Fruit fly (Drosophila melanogaster): Measurements from ENCODE around the gene CG45101.

CG45101 gene

DNA sequence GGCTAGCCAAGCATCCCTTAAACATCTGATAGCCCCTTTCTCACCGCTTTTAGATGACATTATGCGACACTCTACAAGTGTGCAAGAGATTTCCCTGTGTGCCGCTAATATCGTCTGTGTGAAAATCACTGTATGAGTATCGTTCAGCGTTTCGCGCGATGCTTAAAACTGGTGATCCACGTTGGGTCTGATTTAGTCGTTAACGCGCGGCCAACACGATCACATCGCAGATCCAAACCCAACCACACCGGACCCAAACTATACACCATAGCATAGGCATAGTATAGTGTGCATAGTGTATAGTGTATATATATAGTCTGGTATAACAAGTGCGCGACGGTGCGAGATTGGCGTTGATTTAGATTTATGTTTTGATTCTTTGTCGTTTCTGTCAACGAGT lies 10.9 kb upstream of the CG45101 start, which contains the start of gene CG7888:
TSS of gene CG7888 (plus strand) at position 193 of the 400 bp plus-strand sequence.
- TF ChIP-seq Lpt (GFP tag; optimal IDR thresholded peaks at IDR 0.05) (no peak), CG15336 (GFP tag; IDR thresholded peaks at IDR 0.05) (0 out of 2 replicates have a peak, but pooled peaks have one; percentile 11)

DNA sequence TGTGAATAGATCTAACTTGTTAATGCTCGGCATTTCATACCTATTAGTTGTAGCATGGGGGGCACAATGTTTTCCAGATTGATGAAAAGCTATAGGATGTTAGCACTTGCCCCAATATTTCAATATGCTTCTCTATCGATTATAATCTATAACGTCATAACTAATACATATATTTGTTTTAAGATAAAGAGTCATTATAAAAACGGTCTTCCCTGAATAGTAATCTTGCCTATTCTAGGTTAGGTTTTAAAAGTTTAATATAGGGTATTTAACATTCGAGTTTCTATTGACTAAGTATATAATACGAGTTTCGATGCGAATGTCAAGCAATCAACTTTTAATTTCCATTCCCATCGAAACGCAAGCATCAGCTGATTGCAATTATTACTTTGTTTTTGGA lies 3.6 kb upstream of the CG45101 start, which contains the start of the genes CG6321 and Blos2:
TSS of gene CG6321 (minus strand) at position 25 of the 400 bp plus-strand sequence.
TSS of gene Blos2 (plus strand) at position 372 of the 400 bp plus-strand sequence.
- no peak; the same call in 1 of the 3 replicates for TF ChIP-seq eg (GFP tag; IDR thresholded peaks at IDR 0.05)
- peak; percentile 73 for TF ChIP-seq acj6 (GFP tag; optimal IDR thresholded peaks at IDR 0.05)
- TF ChIP-seq ss (GFP tag; optimal IDR thresholded peaks at IDR 0.05): peak; percentile 52 to 62
- TF ChIP-seq dsx (GFP tag; optimal IDR thresholded peaks at IDR 0.05; ENCODE audit: poor library complexity, severe bottlenecking): peak; percentile 83
- no peak for TF ChIP-seq Eip93F (GFP tag; optimal IDR thresholded peaks at IDR 0.05)
- peak; percentile 9 for TF ChIP-seq Blimp-1 (GFP tag; optimal IDR thresholded peaks at IDR 0.05)
- peak; percentile 73 for TF ChIP-seq CG3032 (tag; optimal IDR thresholded peaks at IDR 0.05)
- TF ChIP-seq CG6808 (GFP tag; optimal IDR thresholded peaks at IDR 0.05): peak; percentile 66
- peak; percentile 44 for TF ChIP-seq fd59A (GFP tag; optimal IDR thresholded peaks at IDR 0.05)
- TF ChIP-seq CG8119 (GFP tag; IDR thresholded peaks at IDR 0.05): peak; percentile 81; the same call in 2 of the 3 replicates
- peak; percentile 65 for TF ChIP-seq CG9139 (GFP tag; optimal IDR thresholded peaks at IDR 0.05)
- peak; percentile 85 for TF ChIP-seq CG15336 (GFP tag; IDR thresholded peaks at IDR 0.05)
- peak; percentile 58 for TF ChIP-seq CG10669 (GFP tag; optimal IDR thresholded peaks at IDR 0.05)
- TF ChIP-seq Lpt (GFP tag; optimal IDR thresholded peaks at IDR 0.05): peak; percentile 61
- peak; percentile 79 for TF ChIP-seq topi (GFP tag; optimal IDR thresholded peaks at IDR 0.05)
- no peak for TF ChIP-seq Hr38 (GFP tag; optimal IDR thresholded peaks at IDR 0.05)
- peak; percentile 20 for TF ChIP-seq Sox15 (GFP tag; optimal IDR thresholded peaks at IDR 0.05)
- TF ChIP-seq CG8319 (GFP tag; optimal IDR thresholded peaks at IDR 0.05): peak; percentile 14
- peak; percentile 70 for TF ChIP-seq net (GFP tag; optimal IDR thresholded peaks at IDR 0.05)
- peak; percentile 70 for TF ChIP-seq CG6163 (GFP tag; IDR thresholded peaks at IDR 0.05)
- TF ChIP-seq CG31627 (GFP tag; optimal IDR thresholded peaks at IDR 0.05): peak; percentile 72
- TF ChIP-seq CG3919 (GFP tag; optimal IDR thresholded peaks at IDR 0.05): peak; percentile 75
- TF ChIP-seq CG6276 (GFP tag; optimal IDR thresholded peaks at IDR 0.05): peak; percentile 76
- TF ChIP-seq cyc (GFP tag; optimal IDR thresholded peaks at IDR 0.05): peak; percentile 63
- TF ChIP-seq Eip78C (GFP tag): peak; percentile 95
- peak; percentile 35 for TF ChIP-seq CG11762 (GFP tag; optimal IDR thresholded peaks at IDR 0.05; ENCODE audit: insufficient read depth)
- TF ChIP-seq spab (GFP tag; optimal IDR thresholded peaks at IDR 0.05): peak; percentile 43
- no peak for TF ChIP-seq fd85E (GFP tag; optimal IDR thresholded peaks at IDR 0.05)
- TF ChIP-seq CG32006 (GFP tag; optimal IDR thresholded peaks at IDR 0.05): peak; percentile 81
- peak; percentile 69 for TF ChIP-seq CG10631 (GFP tag; optimal IDR thresholded peaks at IDR 0.05)
- peak; percentile 52 for TF ChIP-seq CG7368 (GFP tag; optimal IDR thresholded peaks at IDR 0.05)
- TF ChIP-seq CG1621 (tag; optimal IDR thresholded peaks at IDR 0.05): no peak
- peak; percentile 49 for TF ChIP-seq fkh (GFP tag; optimal IDR thresholded peaks at IDR 0.05)
- peak; percentile 66 for TF ChIP-seq Sox102F (GFP tag; optimal IDR thresholded peaks at IDR 0.05)
- peak; percentile 37 for TF ChIP-seq CG4318 (GFP tag; optimal IDR thresholded peaks at IDR 0.05)
- peak; percentile 33 for TF ChIP-seq CG16779 (tag; optimal IDR thresholded peaks at IDR 0.05)
- TF ChIP-seq Gug (GFP tag; IDR thresholded peaks at IDR 0.05): peak; percentile 41
- peak; percentile 79 for TF ChIP-seq Met (GFP tag; optimal IDR thresholded peaks at IDR 0.05)
- peak; percentile 74 for TF ChIP-seq CG34406 (GFP tag; optimal IDR thresholded peaks at IDR 0.05)
- TF ChIP-seq dac (GFP tag; optimal IDR thresholded peaks at IDR 0.05): peak; percentile 13
- TF ChIP-seq salr (GFP tag; optimal IDR thresholded peaks at IDR 0.05): peak in 1 of 2 experiments; percentile 44
- peak; percentile 80 for TF ChIP-seq Hr4 (GFP tag; optimal IDR thresholded peaks at IDR 0.05)
- peak; percentile 75 for TF ChIP-seq Smox (GFP tag; optimal IDR thresholded peaks at IDR 0.05)
- peak; percentile 43 for TF ChIP-seq CG11902 (GFP tag; optimal IDR thresholded peaks at IDR 0.05)
- TF ChIP-seq Ets96B (tag; optimal IDR thresholded peaks at IDR 0.05): peak; percentile 77
- TF ChIP-seq Sox14 (GFP tag; optimal IDR thresholded peaks at IDR 0.05): peak; percentile 76
- peak; percentile 19 for TF ChIP-seq CG6854 (GFP tag; optimal IDR thresholded peaks at IDR 0.05)
- peak; percentile 73 for TF ChIP-seq achi (GFP tag; optimal IDR thresholded peaks at IDR 0.05)
- peak; percentile 35 for TF ChIP-seq Ets21C (GFP tag; optimal IDR thresholded peaks at IDR 0.05)

Data from whole organism, prepupa.